Worm (Caenorhabditis elegans) whole organism, early embryonic: Measurements from ENCODE around the gene T13G4.7.
A peak's percentile ranks its signal among the peaks of the same experiment; 100 is the strongest.

ENCODE experiments used
- B0310.2 ChIP-seq: sonication (generic microtip); optimal IDR thresholded peaks from 2 replicates; lab custom pipeline; 2016; ENCODE audit warnings: mild to moderate bottlenecking, missing genetic modification characterization, missing compliant biosample characterization
- F13C5.2 ChIP-seq: sonication (generic microtip); optimal IDR thresholded peaks from 2 replicates; lab custom pipeline; 2017; ENCODE audit warnings: mild to moderate bottlenecking, missing genetic modification characterization, inconsistent platforms, missing compliant biosample characterization
- aly-1 ChIP-seq: sonication (generic microtip); optimal IDR thresholded peaks from 2 replicates; lab custom pipeline; 2016; ENCODE audit warnings: missing genetic modification characterization, missing compliant biosample characterization
- ama-1 ChIP-seq: fragments of 150-350 bp; optimal IDR thresholded peaks from 2 replicates; lab custom pipeline; 2014
- ceh-13 ChIP-seq: fragments of 200-800 bp; sonication (Bioruptor generic); optimal IDR thresholded peaks from 2 replicates; lab custom pipeline; 2018; ENCODE audit warnings: mild to moderate bottlenecking, missing genetic modification characterization, missing compliant biosample characterization
- ceh-36 ChIP-seq: sonication (generic microtip); optimal IDR thresholded peaks from 2 replicates; lab custom pipeline; 2016; ENCODE audit warnings: missing genetic modification characterization, inconsistent platforms, missing compliant biosample characterization
- ets-7 ChIP-seq: sonication (generic microtip); optimal IDR thresholded peaks from 2 replicates; lab custom pipeline; 2016; ENCODE audit warnings: missing genotype, missing genetic modification characterization, missing compliant biosample characterization
- flt-1 ChIP-seq: fragments of 200-800 bp; sonication (Bioruptor generic); IDR thresholded peaks from 2 replicates; pipeline ENCODE4 v1.3.6; 2022; ENCODE audit warnings: missing genetic modification characterization, missing compliant biosample characterization
- hmbx-1 ChIP-seq: sonication (generic microtip); optimal IDR thresholded peaks from 2 replicates; lab custom pipeline; 2016; ENCODE audit warnings: mild to moderate bottlenecking, missing genetic modification characterization, missing compliant biosample characterization
- hmg-4 ChIP-seq: fragments of 200-800 bp; sonication (Bioruptor generic); optimal IDR thresholded peaks from 2 replicates; lab custom pipeline; 2018; ENCODE audit warnings: mild to moderate bottlenecking, missing genetic modification characterization, missing compliant biosample characterization
- hnd-1 ChIP-seq: sonication (generic microtip); optimal IDR thresholded peaks from 2 replicates; lab custom pipeline; 2016; ENCODE audit warnings: missing genetic modification characterization, missing compliant biosample characterization
- pes-1 ChIP-seq: fragments of 200-800 bp; sonication (Bioruptor generic); IDR thresholded peaks from 2 replicates; pipeline ENCODE4 v1.3.6; 2022; ENCODE audit warnings: missing genetic modification reagents, missing genetic modification characterization, missing compliant biosample characterization
- scrt-1 ChIP-seq: fragments of 200-800 bp; sonication (Bioruptor generic); IDR thresholded peaks from 2 replicates; pipeline ENCODE4 v1.3.6; 2022; ENCODE audit warnings: missing genetic modification characterization, missing compliant biosample characterization
- sea-1 ChIP-seq: fragments of 200-800 bp; sonication (Bioruptor generic); conservative IDR thresholded peaks from 2 replicates; pipeline ENCODE4 v1.3.6; 2022; ENCODE audit warnings: missing genetic modification characterization, missing compliant biosample characterization
- tbx-11 ChIP-seq: fragments of 200-800 bp; sonication (Bioruptor generic); IDR thresholded peaks from 2 replicates; pipeline ENCODE4 v1.3.6; 2022; ENCODE audit warnings: missing genetic modification characterization, missing compliant biosample characterization
- tbx-37 ChIP-seq: fragments of 200-800 bp; sonication (Bioruptor generic); conservative IDR thresholded peaks from 2 replicates; pipeline ENCODE4 v1.3.6; 2022; ENCODE audit warnings: missing genetic modification reagents, missing genetic modification characterization, missing compliant biosample characterization
- tra-4 ChIP-seq: sonication (generic microtip); optimal IDR thresholded peaks from 2 replicates; lab custom pipeline; 2017; ENCODE audit warnings: missing genetic modification characterization, missing compliant biosample characterization

T13G4.7 gene

DNA sequence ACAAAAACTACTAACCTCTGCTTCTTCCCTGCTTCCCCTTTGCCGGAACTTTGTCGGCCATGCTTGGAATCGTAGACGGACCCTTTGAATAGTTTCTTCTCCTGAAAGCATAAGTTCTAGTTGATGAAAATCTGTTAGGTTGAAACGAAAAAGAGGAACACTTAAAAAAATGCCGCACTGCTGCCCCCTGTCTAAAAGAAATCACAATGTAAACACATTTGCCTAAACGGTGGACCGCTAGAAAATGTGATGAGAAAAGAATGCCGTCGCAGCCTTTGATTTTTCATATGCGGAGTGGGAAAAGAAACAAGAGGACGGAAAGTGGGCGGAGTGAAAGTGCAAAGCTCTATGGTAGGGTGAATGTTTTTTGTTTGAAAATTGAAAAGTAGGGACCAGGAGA is at the start of gene T13G4.7:
T13G4.7 (minus strand) TSS at position 101 of the 400 bp plus-strand sequence.
- TF ChIP-seq ama-1 (lab: Kevin White, UChicago): no peak
- no peak for TF ChIP-seq hmg-4 (GFP tag; lab: Kevin White, UChicago)
- no peak for TF ChIP-seq scrt-1 (GFP tag; lab: Robert Waterston, UW)
- no peak for TF ChIP-seq tbx-37
- TF ChIP-seq sea-1 (GFP tag; lab: Robert Waterston, UW): no peak

DNA sequence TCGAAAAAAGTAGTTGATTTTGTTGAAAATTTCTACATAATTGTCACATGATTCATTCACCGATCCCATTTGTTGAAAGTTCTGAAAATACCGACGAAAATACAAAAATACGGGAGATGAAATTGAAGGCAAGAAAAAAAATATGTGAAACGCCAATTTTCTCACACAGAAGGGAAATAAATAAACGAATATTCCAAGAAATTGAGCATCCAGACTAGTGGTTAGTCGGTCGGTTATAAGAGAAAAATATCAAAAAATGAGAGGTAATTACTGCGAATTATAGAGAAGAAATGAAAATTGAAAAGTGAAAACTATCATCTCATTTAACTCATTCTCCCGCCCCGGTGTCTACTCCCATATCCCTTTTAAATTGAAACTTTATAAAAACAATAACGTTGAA is 49.6 kb upstream of the T13G4.7 start, which contains the start of gene npr-11:
npr-11 (minus strand) TSS at position 101 of the 400 bp plus-strand sequence.
- no peak for TF ChIP-seq B0310.2 (tag; lab: Kevin White, UChicago)
- TF ChIP-seq ama-1 (lab: Kevin White, UChicago): no peak
- no peak for TF ChIP-seq F13C5.2 (tag; lab: Kevin White, UChicago)
- TF ChIP-seq scrt-1 (GFP tag; lab: Robert Waterston, UW): no peak
- no peak for TF ChIP-seq sea-1 (GFP tag; lab: Robert Waterston, UW)
- no peak for TF ChIP-seq flt-1 (GFP tag; lab: Robert Waterston, UW)
- no peak for TF ChIP-seq hmbx-1 (tag; lab: Kevin White, UChicago)
- no peak for TF ChIP-seq tra-4 (tag; lab: Kevin White, UChicago)
- TF ChIP-seq hnd-1 (tag; lab: Kevin White, UChicago): no peak
- TF ChIP-seq ceh-36 (tag; lab: Kevin White, UChicago): no peak
- TF ChIP-seq hmg-4 (GFP tag; lab: Kevin White, UChicago): no peak
- no peak for TF ChIP-seq tbx-11 (GFP tag; lab: Robert Waterston, UW)
- TF ChIP-seq ets-7 (tag; lab: Kevin White, UChicago): no peak
- TF ChIP-seq pes-1: no peak
- TF ChIP-seq tbx-37: no peak
- TF ChIP-seq aly-1 (tag; lab: Kevin White, UChicago): no peak
- no peak for TF ChIP-seq ceh-13 (GFP tag; lab: Kevin White, UChicago)

DNA sequence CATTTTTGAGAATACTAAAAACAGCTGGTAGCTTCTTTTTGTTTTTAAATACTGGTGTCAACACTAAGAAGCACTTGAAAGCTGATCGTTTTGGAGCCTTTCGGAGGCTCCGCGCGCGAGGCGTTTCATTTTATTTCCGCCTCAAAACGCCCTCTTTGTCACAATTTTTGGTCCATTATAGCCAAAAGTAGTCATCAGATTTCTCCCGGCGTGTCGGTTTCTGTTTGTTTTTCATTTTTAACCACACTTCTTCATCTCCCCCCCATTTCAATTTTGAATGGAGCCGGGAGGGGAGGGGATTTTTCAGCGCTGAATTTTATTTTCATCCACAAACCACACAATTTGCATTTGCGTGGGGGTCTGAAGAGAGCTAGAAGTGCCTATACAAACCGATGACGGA is 43.8 kb upstream of the T13G4.7 start, which contains the start of gene C25G6.4:
C25G6.4 (minus strand) TSS at position 101 of the 400 bp plus-strand sequence.
- TF ChIP-seq ceh-13 (GFP tag; lab: Kevin White, UChicago) (no peak), ceh-36 (tag; lab: Kevin White, UChicago) (no peak), B0310.2 (tag; lab: Kevin White, UChicago) (no peak)

DNA sequence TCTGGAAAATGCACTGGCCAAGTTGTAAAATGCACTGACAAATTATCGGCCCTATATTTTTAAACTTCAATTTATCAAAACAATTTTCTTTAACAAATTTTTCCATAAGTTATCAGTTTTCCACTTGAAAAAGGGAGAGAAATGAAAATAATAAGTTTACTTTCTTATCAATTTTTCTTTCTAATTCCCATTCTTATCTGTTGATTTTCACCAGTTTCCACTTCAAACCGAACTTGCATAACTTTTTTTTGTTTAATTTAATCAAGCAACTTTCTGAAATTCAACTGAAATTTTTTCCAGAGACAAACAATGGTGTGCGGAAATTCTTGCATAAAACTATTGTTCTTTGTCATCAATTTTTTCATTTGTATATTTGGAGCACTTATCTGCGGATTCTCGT is 39.8 kb upstream of the T13G4.7 start, which contains the start of gene tsp-9:
tsp-9 (plus strand) TSS at position 301 of the 400 bp plus-strand sequence.
- TF ChIP-seq pes-1: no peak
- no peak for TF ChIP-seq tbx-11 (GFP tag; lab: Robert Waterston, UW)
- TF ChIP-seq hmbx-1 (tag; lab: Kevin White, UChicago): no peak
- no peak for TF ChIP-seq hmg-4 (GFP tag; lab: Kevin White, UChicago)
- no peak for TF ChIP-seq ceh-36 (tag; lab: Kevin White, UChicago)
- no peak for TF ChIP-seq flt-1 (GFP tag; lab: Robert Waterston, UW)
- no peak for TF ChIP-seq F13C5.2 (tag; lab: Kevin White, UChicago)
- no peak for TF ChIP-seq ceh-13 (GFP tag; lab: Kevin White, UChicago)
- no peak for TF ChIP-seq ama-1 (lab: Kevin White, UChicago)
- TF ChIP-seq hnd-1 (tag; lab: Kevin White, UChicago): no peak
- no peak for TF ChIP-seq tra-4 (tag; lab: Kevin White, UChicago)

DNA sequence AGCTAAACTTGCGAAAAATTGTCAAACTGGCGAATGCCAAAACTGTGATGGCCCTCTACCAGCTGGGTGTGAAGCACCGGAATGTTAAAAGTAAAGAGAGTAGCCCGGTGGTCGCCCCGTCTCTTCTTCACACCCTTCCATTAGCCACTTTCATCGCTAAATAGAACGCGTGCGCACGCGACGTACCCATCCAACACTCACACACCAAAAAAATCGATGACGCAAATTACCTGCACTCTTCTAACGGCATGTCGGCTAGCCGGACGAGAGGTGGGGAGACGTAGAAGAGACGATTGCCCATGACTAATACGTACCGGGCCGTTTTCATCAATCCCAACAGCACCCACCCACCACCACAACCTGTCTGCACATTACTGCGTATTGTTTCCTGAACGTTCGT is 38.3 kb upstream of the T13G4.7 start:
- no peak for TF ChIP-seq ceh-36 (tag; lab: Kevin White, UChicago)
- no peak; the same call in 1 of the 2 replicates for TF ChIP-seq pes-1
- TF ChIP-seq hnd-1 (tag; lab: Kevin White, UChicago): no peak
- TF ChIP-seq hmg-4 (GFP tag; lab: Kevin White, UChicago): peak; percentile 30
- no peak for TF ChIP-seq tbx-11 (GFP tag; lab: Robert Waterston, UW)
- TF ChIP-seq sea-1 (GFP tag; lab: Robert Waterston, UW): no peak
- TF ChIP-seq aly-1 (tag; lab: Kevin White, UChicago): no peak
- no peak for TF ChIP-seq ceh-13 (GFP tag; lab: Kevin White, UChicago)

DNA sequence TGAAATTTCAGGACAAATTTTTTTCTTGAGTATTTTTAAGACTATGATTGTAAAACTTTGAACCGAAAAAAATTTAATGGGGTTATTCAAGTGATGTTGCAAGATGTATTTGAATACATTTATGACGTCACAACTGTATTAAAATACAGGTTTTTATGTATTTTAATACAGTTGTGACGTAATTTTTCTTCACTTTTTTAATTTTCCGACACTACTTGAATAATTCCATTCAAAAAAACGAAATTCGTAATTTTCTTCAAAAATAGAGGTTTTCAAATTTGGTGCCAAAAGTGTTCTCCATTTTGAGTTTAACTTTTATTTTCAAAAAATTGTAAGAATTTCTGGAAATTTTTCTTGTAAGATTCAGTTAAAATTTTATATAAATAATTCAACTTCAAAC is 36.8 kb upstream of the T13G4.7 start:
- TF ChIP-seq flt-1 (GFP tag; lab: Robert Waterston, UW) (no peak), tbx-37 (no peak), ets-7 (tag; lab: Kevin White, UChicago) (no peak)

DNA sequence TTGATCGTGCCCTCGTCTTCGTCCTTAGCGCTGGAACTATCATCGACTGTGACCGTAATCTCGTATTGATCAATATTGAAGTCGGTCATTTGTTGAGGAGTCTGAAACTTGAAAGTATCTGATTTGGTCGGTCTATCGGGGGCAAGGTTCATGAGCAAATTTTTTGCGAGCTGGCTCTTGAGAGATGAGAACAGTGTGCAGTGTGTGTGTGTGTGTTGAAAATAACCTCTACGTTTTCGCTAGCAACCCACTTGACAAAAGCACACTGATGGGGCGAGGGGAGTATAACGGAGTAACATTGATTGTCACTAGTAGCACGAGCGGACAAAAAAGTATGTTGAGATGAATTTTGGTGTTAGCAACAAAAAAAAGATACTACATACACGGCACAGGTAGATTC is 32.9 kb upstream of the T13G4.7 start, which contains the start of gene C25G6.3:
C25G6.3 (minus strand) TSS at position 101 of the 400 bp plus-strand sequence.
- TF ChIP-seq flt-1 (GFP tag; lab: Robert Waterston, UW) (no peak), F13C5.2 (tag; lab: Kevin White, UChicago) (no peak), aly-1 (tag; lab: Kevin White, UChicago) (no peak), ama-1 (lab: Kevin White, UChicago) (no peak), ets-7 (tag; lab: Kevin White, UChicago) (no peak)

DNA sequence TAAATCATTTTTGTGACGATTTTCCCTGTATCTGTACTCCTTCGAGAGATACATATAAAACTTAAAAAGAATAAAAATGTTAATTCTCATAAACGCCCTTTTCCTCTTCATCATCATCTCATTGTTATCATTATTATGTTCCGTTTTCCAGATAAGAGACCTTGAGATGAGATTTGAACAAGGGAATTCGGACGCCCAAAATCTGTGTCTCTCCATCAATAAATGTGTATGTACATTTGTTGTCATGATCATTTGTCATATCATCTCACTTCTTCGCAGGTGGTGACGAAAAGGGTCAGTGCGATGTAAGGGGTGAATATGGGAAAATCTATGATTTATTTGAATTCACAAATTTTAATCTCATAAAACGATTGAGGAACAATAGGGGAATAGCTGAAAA is 26.1 kb upstream of the T13G4.7 start:
- TF ChIP-seq flt-1 (GFP tag; lab: Robert Waterston, UW): no peak

DNA sequence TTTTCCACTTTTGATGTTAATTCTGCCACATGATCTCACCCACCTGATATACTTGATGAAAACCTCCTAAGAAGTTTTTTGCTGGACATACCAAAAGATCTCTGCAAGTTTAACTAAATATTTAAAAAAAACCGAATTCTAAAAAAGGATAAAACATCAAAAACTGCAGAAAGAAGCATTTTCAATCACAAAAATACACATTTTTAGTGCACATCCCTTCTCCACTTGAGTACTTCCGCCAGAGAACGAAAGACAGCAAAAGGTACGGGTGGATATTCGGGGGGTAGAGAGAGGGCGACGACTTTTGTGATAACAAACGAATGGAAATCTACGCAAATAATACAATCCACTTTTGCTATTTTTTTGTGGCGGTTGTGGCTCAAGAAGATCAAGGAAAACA is 24.7 kb upstream of the T13G4.7 start, which contains the start of gene C46H3.2:
C46H3.2 (minus strand) TSS at position 101 of the 400 bp plus-strand sequence.
- TF ChIP-seq hnd-1 (tag; lab: Kevin White, UChicago) (no peak), ama-1 (lab: Kevin White, UChicago) (no peak), hmbx-1 (tag; lab: Kevin White, UChicago) (no peak), hmg-4 (GFP tag; lab: Kevin White, UChicago) (no peak), aly-1 (tag; lab: Kevin White, UChicago) (no peak), sea-1 (GFP tag; lab: Robert Waterston, UW) (no peak), B0310.2 (tag; lab: Kevin White, UChicago) (no peak), pes-1 (no peak), ceh-13 (GFP tag; lab: Kevin White, UChicago) (no peak)
